Fruit fly (Drosophila melanogaster) whole organism, embryonic: Measurements from ENCODE around the gene Polr2I.
A peak's percentile ranks its signal among the peaks of the same experiment; 100 is the strongest.

Experiments
- ATbp ChIP-seq: fragments of 200-800 bp; sonication (Bioruptor generic); optimal IDR thresholded peaks from 2 replicates; lab custom pipeline; 2017; ENCODE audit warnings: missing biosample characterization, mild to moderate bottlenecking, missing genetic modification characterization, missing genetic modification reagents
- Asciz ChIP-seq: fragments of 200-800 bp; sonication (Bioruptor generic); optimal IDR thresholded peaks from 2 replicates; lab custom pipeline; 2017; ENCODE audit warnings: missing biosample characterization, mild to moderate bottlenecking, missing genetic modification characterization, missing genetic modification reagents
- CG1024 ChIP-seq: fragments of 200-800 bp; sonication (Bioruptor generic); IDR thresholded peaks from 2 replicates; pipeline ENCODE4 v1.3.6; 2022; ENCODE audit warnings: missing biosample characterization, missing genetic modification characterization
- CG10565 ChIP-seq: fragments of 200-800 bp; sonication (Bioruptor generic); optimal IDR thresholded peaks from 3 replicates; lab custom pipeline; 2016; ENCODE audit warnings: missing biosample characterization, mild to moderate bottlenecking, missing genetic modification characterization
- CG11504 ChIP-seq: fragments of 200-800 bp; sonication (Bioruptor generic); optimal IDR thresholded peaks from 3 replicates; lab custom pipeline; 2019; ENCODE audit warnings: missing biosample characterization, mild to moderate bottlenecking, missing genetic modification characterization, moderate library complexity
- CG15514 ChIP-seq: fragments of 200-800 bp; sonication (Bioruptor generic); optimal IDR thresholded peaks from 3 replicates; lab custom pipeline; 2017; ENCODE audit warnings: missing biosample characterization, missing genetic modification characterization, mild to moderate bottlenecking, moderate library complexity, missing genetic modification reagents
- CG15601 ChIP-seq: fragments of 200-800 bp; sonication (Bioruptor generic); optimal IDR thresholded peaks from 3 replicates; lab custom pipeline; 2019; ENCODE audit warnings: missing biosample characterization, mild to moderate bottlenecking, missing genetic modification characterization, moderate library complexity
- CG17568 ChIP-seq: fragments of 200-800 bp; sonication (Bioruptor generic); optimal IDR thresholded peaks from 2 replicates; lab custom pipeline; 2018; ENCODE audit warnings: missing biosample characterization, mild to moderate bottlenecking, missing genetic modification characterization, moderate library complexity
- CG17802 ChIP-seq: fragments of 200-800 bp; sonication (Bioruptor generic); optimal IDR thresholded peaks from 2 replicates; lab custom pipeline; 2018; ENCODE audit warnings: missing biosample characterization, mild to moderate bottlenecking, missing genetic modification characterization, moderate library complexity
- CG18011 ChIP-seq: fragments of 200-800 bp; sonication (Bioruptor generic); optimal IDR thresholded peaks from 2 replicates; lab custom pipeline; 2017; ENCODE audit warnings: missing biosample characterization, missing genetic modification characterization, mild to moderate bottlenecking, moderate library complexity, missing genotype
- CG3065 ChIP-seq: fragments of 200-800 bp; sonication (Bioruptor generic); optimal IDR thresholded peaks from 2 replicates; lab custom pipeline; 2016; ENCODE audit warnings: missing biosample characterization, missing genetic modification characterization
- CG32532 ChIP-seq: fragments of 200-800 bp; sonication (Bioruptor generic); IDR thresholded peaks from 2 replicates; pipeline ENCODE4 v1.3.6; 2022; ENCODE audit warnings: missing biosample characterization, missing genetic modification characterization
- CG5245 ChIP-seq: fragments of 200-800 bp; sonication (Bioruptor generic); optimal IDR thresholded peaks from 3 replicates; lab custom pipeline; 2016; ENCODE audit warnings: missing biosample characterization, missing genetic modification characterization
- CG7271 ChIP-seq: fragments of 200-800 bp; sonication (Bioruptor generic); optimal IDR thresholded peaks from 2 replicates; lab custom pipeline; 2018; ENCODE audit warnings: missing biosample characterization, mild to moderate bottlenecking, missing genetic modification characterization, moderate library complexity
- CG7357 ChIP-seq: fragments of 200-800 bp; sonication (Bioruptor generic); IDR thresholded peaks from 3 replicates; pipeline ENCODE4 v1.3.6; 2022; ENCODE audit warnings: missing biosample characterization, missing genetic modification characterization
- CG7372 ChIP-seq: fragments of 200-800 bp; sonication (Bioruptor generic); IDR thresholded peaks from 2 replicates; pipeline ENCODE4 v1.3.6; 2022; ENCODE audit warnings: missing biosample characterization, missing genetic modification characterization
- CG8089 ChIP-seq: fragments of 200-800 bp; sonication (Bioruptor generic); optimal IDR thresholded peaks from 3 replicates; lab custom pipeline; 2016; ENCODE audit warnings: missing biosample characterization, missing genetic modification characterization
- CG8388 ChIP-seq: fragments of 200-800 bp; sonication (Bioruptor generic); optimal IDR thresholded peaks from 2 replicates; lab custom pipeline; 2019; ENCODE audit warnings: missing biosample characterization, mild to moderate bottlenecking, missing genetic modification characterization, moderate library complexity
- CG8765 ChIP-seq: fragments of 200-800 bp; sonication (Bioruptor generic); IDR thresholded peaks from 2 replicates; pipeline ENCODE4 v1.3.6; 2022; ENCODE audit warnings: missing biosample characterization, missing genetic modification characterization
- CkIIα-i1 ChIP-seq: fragments of 200-800 bp; sonication (Bioruptor generic); IDR thresholded peaks from 2 replicates; pipeline ENCODE4 v1.3.6; 2022; ENCODE audit warnings: missing biosample characterization, missing genetic modification characterization
- D19B ChIP-seq: fragments of 200-800 bp; sonication (Bioruptor generic); optimal IDR thresholded peaks from 2 replicates; lab custom pipeline; 2017; ENCODE audit warnings: missing biosample characterization, mild to moderate bottlenecking, missing genetic modification characterization
- Dref ChIP-seq: fragments of 200-800 bp; sonication (Bioruptor generic); IDR thresholded peaks from 2 replicates; pipeline ENCODE4 v1.3.6; 2022; ENCODE audit warnings: missing biosample characterization, missing genetic modification characterization
- E2f2 ChIP-seq: fragments of 200-800 bp; sonication (Bioruptor generic); IDR thresholded peaks from 2 replicates; pipeline ENCODE4 v1.3.6; 2022; ENCODE audit warnings: missing biosample characterization, missing genetic modification characterization
- Elba2 ChIP-seq: fragments of 200-800 bp; sonication (Bioruptor generic); optimal IDR thresholded peaks from 3 replicates; lab custom pipeline; 2016; ENCODE audit warnings: missing biosample characterization, missing genetic modification characterization
- H15 ChIP-seq: fragments of 200-800 bp; sonication (Bioruptor generic); IDR thresholded peaks from 3 replicates; pipeline ENCODE4 v1.3.6; 2022; ENCODE audit warnings: missing biosample characterization, missing genetic modification characterization
- H2.0 ChIP-seq: fragments of 200-800 bp; sonication (Bioruptor generic); IDR thresholded peaks from 2 replicates; pipeline ENCODE4 v1.3.6; 2022; ENCODE audit warnings: missing biosample characterization, missing genetic modification characterization
- HHEX ChIP-seq: fragments of 200-800 bp; sonication (Bioruptor generic); optimal IDR thresholded peaks from 3 replicates; lab custom pipeline; 2017; ENCODE audit warnings: missing biosample characterization, mild to moderate bottlenecking, missing genetic modification characterization, missing genetic modification reagents
- HmgD ChIP-seq: fragments of 200-800 bp; sonication (Bioruptor generic); optimal IDR thresholded peaks from 3 replicates; lab custom pipeline; 2016; ENCODE audit warnings: missing biosample characterization, missing genetic modification characterization
- HmgZ ChIP-seq: fragments of 200-800 bp; sonication (Bioruptor generic); optimal IDR thresholded peaks from 2 replicates; lab custom pipeline; 2018; ENCODE audit warnings: missing biosample characterization, mild to moderate bottlenecking, missing genetic modification characterization
- Hmx ChIP-seq: fragments of 200-800 bp; sonication (Bioruptor generic); optimal IDR thresholded peaks from 2 replicates; lab custom pipeline; 2016; ENCODE audit warnings: missing biosample characterization, missing genetic modification characterization
- Max ChIP-seq: fragments of 200-800 bp; sonication (Bioruptor generic); optimal IDR thresholded peaks from 2 replicates; lab custom pipeline; 2016; ENCODE audit warnings: missing biosample characterization, mild to moderate bottlenecking, missing genetic modification characterization
- NC2α ChIP-seq: fragments of 200-800 bp; sonication (Bioruptor generic); optimal IDR thresholded peaks from 2 replicates; lab custom pipeline; 2016; ENCODE audit warnings: missing biosample characterization, missing genetic modification characterization
- Rx ChIP-seq: fragments of 200-800 bp; sonication (Bioruptor generic); IDR thresholded peaks from 2 replicates; pipeline ENCODE4 v1.3.6; 2022; ENCODE audit warnings: missing biosample characterization, missing genetic modification characterization
- Sox102F ChIP-seq: fragments of 200-800 bp; sonication (Bioruptor generic); optimal IDR thresholded peaks from 2 replicates; lab custom pipeline; 2018; ENCODE audit warnings: missing biosample characterization, mild to moderate bottlenecking, missing genetic modification characterization, moderate library complexity
- chif ChIP-seq, 2 experiments: fragments of 200-800 bp; sonication (Bioruptor generic); optimal IDR thresholded peaks; 3 replicates each; lab custom pipeline; 2016; ENCODE audit warnings: missing biosample characterization in 2 of 2, missing genetic modification characterization in 2 of 2
- chm ChIP-seq: fragments of 200-800 bp; sonication (Bioruptor generic); IDR thresholded peaks from 2 replicates; pipeline ENCODE4 v1.3.6; 2022; ENCODE audit warnings: missing biosample characterization, missing genetic modification characterization
- da ChIP-seq: fragments of 200-800 bp; sonication (Bioruptor generic); optimal IDR thresholded peaks from 2 replicates; lab custom pipeline; 2016; ENCODE audit warnings: missing biosample characterization, missing genetic modification characterization
- grn ChIP-seq: fragments of 200-800 bp; sonication (Bioruptor generic); optimal IDR thresholded peaks from 3 replicates; lab custom pipeline; 2017; ENCODE audit warnings: missing biosample characterization, missing genetic modification characterization
- ham ChIP-seq: fragments of 200-800 bp; sonication (Bioruptor generic); IDR thresholded peaks from 2 replicates; pipeline ENCODE4 v1.3.6; 2022; ENCODE audit warnings: missing biosample characterization, missing genetic modification characterization
- ind ChIP-seq: fragments of 200-800 bp; sonication (Bioruptor generic); optimal IDR thresholded peaks from 3 replicates; lab custom pipeline; 2016; ENCODE audit warnings: missing biosample characterization, missing genetic modification characterization
- lab ChIP-seq: fragments of 200-800 bp; sonication (Bioruptor generic); optimal IDR thresholded peaks from 3 replicates; lab custom pipeline; 2017; ENCODE audit warnings: missing biosample characterization, missing genetic modification characterization, mild to moderate bottlenecking, moderate library complexity, missing genetic modification reagents
- lola ChIP-seq, 3 experiments: fragments of >200 bp in 2 of 3; fragments of 200-800 bp in 1 of 3; sonication (Bioruptor generic) in 1 of 3; optimal IDR thresholded peaks; 2 replicates each; lab custom pipeline; 2017 to 2019; ENCODE audit warnings: missing biosample characterization in 3 of 3, missing genetic modification characterization in 3 of 3, mild to moderate bottlenecking in 1 of 3, moderate library complexity in 1 of 3
- luna ChIP-seq: fragments of 200-800 bp; sonication (Bioruptor generic); optimal IDR thresholded peaks from 2 replicates; lab custom pipeline; 2016; ENCODE audit warnings: missing biosample characterization, missing genetic modification characterization
- oc ChIP-seq: fragments of 200-800 bp; sonication (Bioruptor generic); optimal IDR thresholded peaks from 2 replicates; lab custom pipeline; 2018; ENCODE audit warnings: missing biosample characterization, mild to moderate bottlenecking, missing genetic modification characterization, moderate library complexity
- prd ChIP-seq, 3 experiments: fragments of >200 bp in 2 of 3; fragments of 200-800 bp in 1 of 3; sonication (Bioruptor generic) in 1 of 3; optimal IDR thresholded peaks in 2 of 3; IDR thresholded peaks in 1 of 3; 2 replicates in 2 of 3; 3 replicates in 1 of 3; pipeline versions ENCODE4 v1.3.6 to Lab custom; 2017 to 2022; ENCODE audit warnings: missing biosample characterization in 1 of 3, missing genetic modification characterization in 1 of 3
- run ChIP-seq: fragments of 200-800 bp; sonication (Bioruptor generic); optimal IDR thresholded peaks from 3 replicates; lab custom pipeline; 2018; ENCODE audit warnings: missing biosample characterization, mild to moderate bottlenecking, missing genetic modification characterization
- salm ChIP-seq: fragments of 200-800 bp; sonication (Bioruptor generic); optimal IDR thresholded peaks from 2 replicates; lab custom pipeline; 2018; ENCODE audit warnings: missing biosample characterization, mild to moderate bottlenecking, missing genetic modification characterization
- sd ChIP-seq: fragments of 200-800 bp; sonication (Bioruptor generic); optimal IDR thresholded peaks from 3 replicates; lab custom pipeline; 2018; ENCODE audit warnings: missing biosample characterization, mild to moderate bottlenecking, missing genetic modification characterization, moderate library complexity
- sisA ChIP-seq: fragments of 200-800 bp; sonication (Bioruptor generic); IDR thresholded peaks from 2 replicates; pipeline ENCODE4 v1.3.6; 2022; ENCODE audit warnings: missing biosample characterization, missing genetic modification characterization
- toy ChIP-seq: fragments of 200-800 bp; sonication (Bioruptor generic); IDR thresholded peaks from 2 replicates; pipeline ENCODE4 v1.3.6; 2022; ENCODE audit warnings: missing biosample characterization, missing genetic modification characterization
- zen ChIP-seq: fragments of 200-800 bp; sonication (Bioruptor generic); optimal IDR thresholded peaks from 3 replicates; lab custom pipeline; 2018; ENCODE audit warnings: missing biosample characterization, mild to moderate bottlenecking, missing genetic modification characterization, moderate library complexity

Gene Polr2I

dm6 chr3R:14308801-14309217 lies at the start of gene Polr2I (continued):
- TF ChIP-seq Sox102F (GFP tag; lab: Kevin White, UChicago) (no peak), ind (GFP tag; lab: Kevin White, UChicago) (peak; percentile 16), chif (GFP tag; optimal IDR thresholded peaks at IDR 0.05; lab: Kevin White, UChicago) (no peak), ham (GFP tag; lab: Robert Waterston, UW) (no peak), salm (tag; lab: Kevin White, UChicago) (no peak), toy (GFP tag; lab: Robert Waterston, UW) (no peak), oc (tag; lab: Kevin White, UChicago) (no peak), CG3065 (GFP tag; lab: Kevin White, UChicago) (no peak), NC2α (GFP tag; lab: Kevin White, UChicago) (no peak), Elba2 (GFP tag; lab: Kevin White, UChicago) (no peak), H15 (GFP tag; lab: Robert Waterston, UW) (no peak), HmgZ (tag; lab: Kevin White, UChicago) (no peak), Max (GFP tag; lab: Kevin White, UChicago) (peak; percentile 11), sisA (GFP tag; lab: Robert Waterston, UW) (0 out of 2 replicates have a peak, but pooled peaks have one; percentile 10), CG11504 (tag; lab: Kevin White, UChicago) (no peak), CG7357 (no peak), CG10565 (no peak), Asciz (GFP tag; lab: Kevin White, UChicago) (no peak), CG7271 (tag; lab: Kevin White, UChicago) (no peak), CG15514 (GFP tag; lab: Kevin White, UChicago) (no peak), E2f2 (GFP tag; lab: Robert Waterston, UW) (no peak), run (tag; lab: Kevin White, UChicago) (no peak), CG7372 (GFP tag; lab: Robert Waterston, UW) (no peak), H2.0 (GFP tag; lab: Robert Waterston, UW) (peak; percentile 20; the same call in 1 of the 2 replicates), D19B (GFP tag; lab: Kevin White, UChicago) (peak; percentile 4), CG15601 (tag; lab: Kevin White, UChicago) (no peak), lola (GFP tag; optimal IDR thresholded peaks at IDR 0.05; lab: Kevin White, UChicago) (peak in 1 of 3 experiments; percentile 40), sd (no peak), Rx (no peak), HHEX (GFP tag; lab: Kevin White, UChicago) (no peak), luna (no peak), CG17802 (tag; lab: Kevin White, UChicago) (no peak), CG8388 (GFP tag; lab: Kevin White, UChicago) (peak; percentile 18), CG8089 (no peak), CG18011 (GFP tag; lab: Kevin White, UChicago) (no peak), CG17568 (no peak), chm (GFP tag; lab: Robert Waterston, UW) (no peak), grn (GFP tag; lab: Kevin White, UChicago) (no peak), HmgD (no peak), lab (no peak), Hmx (GFP tag; lab: Kevin White, UChicago) (no peak), da (GFP tag; lab: Kevin White, UChicago) (no peak), prd (optimal IDR thresholded peaks at IDR 0.05; lab: Kevin White, UChicago) (no peak), prd (GFP tag; IDR thresholded peaks at IDR 0.05; lab: Robert Waterston, UW) (peak; percentile 46; the same call in 1 of the 3 replicates), CG32532 (peak; percentile 19; the same call in 1 of the 2 replicates), CG8765 (no peak), CG1024 (GFP tag; lab: Robert Waterston, UW) (no peak), zen (tag; lab: Kevin White, UChicago) (peak; percentile 36), ATbp (GFP tag; lab: Kevin White, UChicago) (no peak), CkIIα-i1 (GFP tag; lab: Robert Waterston, UW) (no peak), Dref (GFP tag; lab: Robert Waterston, UW) (no peak), CG5245 (no peak)
